Fruit fly (Drosophila melanogaster): ENCODE results near the gene sfl.

Gene sfl

dm6 chr3L:6467691-6468329 is 27.7 kb upstream of the sfl start (continued):
- peak; percentile 43 for TF ChIP-seq CG12155 (GFP tag; optimal IDR thresholded peaks at IDR 0.05)
- peak; percentile 74 for TF ChIP-seq sug (tag; optimal IDR thresholded peaks at IDR 0.05)
- peak; percentile 82 for TF ChIP-seq Sox102F (GFP tag; optimal IDR thresholded peaks at IDR 0.05)
- TF ChIP-seq trh (GFP tag; optimal IDR thresholded peaks at IDR 0.05) = peak; percentile 14
- TF ChIP-seq Xbp1 (GFP tag; optimal IDR thresholded peaks at IDR 0.05) = peak; percentile 62
- TF ChIP-seq gro (GFP tag; optimal IDR thresholded peaks at IDR 0.05) = no peak
- no peak for TF ChIP-seq CG10274 (GFP tag; optimal IDR thresholded peaks at IDR 0.05)
- TF ChIP-seq ken (GFP tag; IDR thresholded peaks at IDR 0.05) = peak; percentile 53; the same call in 1 of the 3 replicates
- TF ChIP-seq az2 (GFP tag; optimal IDR thresholded peaks at IDR 0.05) = peak; percentile 77
- TF ChIP-seq CG1233 (GFP tag; optimal IDR thresholded peaks at IDR 0.05) = peak; percentile 62
- TF ChIP-seq sim (GFP tag; IDR thresholded peaks at IDR 0.05) = peak; percentile 47; the same call in 1 of the 2 replicates
- no peak for TF ChIP-seq mirr (GFP tag; optimal IDR thresholded peaks at IDR 0.05)
- no peak for TF ChIP-seq CG9215 (GFP tag; IDR thresholded peaks at IDR 0.05)
- no peak for TF ChIP-seq CG33213 (GFP tag; optimal IDR thresholded peaks at IDR 0.05)
- TF ChIP-seq CG4707 (GFP tag; optimal IDR thresholded peaks at IDR 0.05) = peak; percentile 40
- TF ChIP-seq chif (GFP tag; optimal IDR thresholded peaks at IDR 0.05) = peak in 1 of 2 experiments; percentile 36
- TF ChIP-seq unc-4 (GFP tag; IDR thresholded peaks at IDR 0.05; ENCODE audit: partially characterized antibody) = no peak
- peak; percentile 81 for TF ChIP-seq CG7839 (tag; optimal IDR thresholded peaks at IDR 0.05)
- TF ChIP-seq CoRest (tag; optimal IDR thresholded peaks at IDR 0.05) = peak; percentile 84
- TF ChIP-seq Doc3 (GFP tag; IDR thresholded peaks at IDR 0.05; ENCODE audit: partially characterized antibody) = no peak
- TF ChIP-seq CG18262 (tag; optimal IDR thresholded peaks at IDR 0.05) = peak; percentile 90
- TF ChIP-seq CG1603 (tag; optimal IDR thresholded peaks at IDR 0.05) = peak; percentile 57
- TF ChIP-seq Gug (GFP tag; IDR thresholded peaks at IDR 0.05) = no peak
- TF ChIP-seq hkb (optimal IDR thresholded peaks at IDR 0.05) = no peak
- peak; percentile 68 for TF ChIP-seq hkb (GFP tag; IDR thresholded peaks at IDR 0.05)
- no peak for TF ChIP-seq MBD-R2 (GFP tag; IDR thresholded peaks at IDR 0.05)
- no peak for TF ChIP-seq Atf-2 (GFP tag; optimal IDR thresholded peaks at IDR 0.05)
- TF ChIP-seq en (GFP tag; optimal IDR thresholded peaks at IDR 0.05) = no peak
- TF ChIP-seq NfI (GFP tag; optimal IDR thresholded peaks at IDR 0.05) = peak; percentile 19
- peak; percentile 33 for TF ChIP-seq CG16815 (GFP tag; optimal IDR thresholded peaks at IDR 0.05)
- TF ChIP-seq CG3995 (GFP tag; optimal IDR thresholded peaks at IDR 0.05) = no peak
- no peak for TF ChIP-seq lov (optimal IDR thresholded peaks at IDR 0.05)
- TF ChIP-seq lov (GFP tag; IDR thresholded peaks at IDR 0.05) = no peak
- TF ChIP-seq CG13624 (GFP tag; optimal IDR thresholded peaks at IDR 0.05) = no peak
- TF ChIP-seq sima (GFP tag; optimal IDR thresholded peaks at IDR 0.05) = no peak
- no peak for TF ChIP-seq CG1024 (GFP tag; IDR thresholded peaks at IDR 0.05)
- no peak for TF ChIP-seq z (GFP tag; IDR thresholded peaks at IDR 0.05)
- no peak for TF ChIP-seq CHES-1-like (GFP tag; optimal IDR thresholded peaks at IDR 0.05)
- TF ChIP-seq D19B (GFP tag; optimal IDR thresholded peaks at IDR 0.05) = peak; percentile 10
- no peak for TF ChIP-seq CG13296 (GFP tag; optimal IDR thresholded peaks at IDR 0.05)
- peak; percentile 17 for TF ChIP-seq CG8281 (tag; optimal IDR thresholded peaks at IDR 0.05)
- TF ChIP-seq CG2202 (tag; optimal IDR thresholded peaks at IDR 0.05) = peak; percentile 59
- peak; percentile 11 for TF ChIP-seq CG2120 (GFP tag; optimal IDR thresholded peaks at IDR 0.05)
- TF ChIP-seq Aef1 (GFP tag; IDR thresholded peaks at IDR 0.05) = no peak
- peak; percentile 64 for TF ChIP-seq tap (tag; optimal IDR thresholded peaks at IDR 0.05)
- no peak for TF ChIP-seq CG1832 (GFP tag; optimal IDR thresholded peaks at IDR 0.05)
- no peak for TF ChIP-seq HmgZ (tag; optimal IDR thresholded peaks at IDR 0.05)
- TF ChIP-seq CG31224 (GFP tag; IDR thresholded peaks at IDR 0.05) = no peak
- no peak for TF ChIP-seq Nf-YC (tag; optimal IDR thresholded peaks at IDR 0.05)
- TF ChIP-seq Fer3 (tag; optimal IDR thresholded peaks at IDR 0.05) = no peak
- no peak for TF ChIP-seq Dll (GFP tag; IDR thresholded peaks at IDR 0.05; ENCODE audit: partially characterized antibody)
